In genomic region chrX:5514346-5514745, ce11 we compare ENCODE assay signal across 5 worm cellular contexts.
TF ChIP-seq lines count a peak whose summit lies in the region.

No protein-coding gene starts in this region.

TF ChIP-seq in whole organism, L1 larva, 84 proteins besides CTCF, POLR2A, EP300 and RAD21:
- TF ChIP-seq skn-1 (tag; optimal IDR thresholded peaks at IDR 0.05; lab: Kevin White, UChicago), result peak; percentile 7
- TF ChIP-seq mep-1 (tag; optimal IDR thresholded peaks at IDR 0.05; lab: Kevin White, UChicago), result peak; percentile 8
- TF ChIP-seq ets-5 (GFP tag; IDR thresholded peaks at IDR 0.05; lab: Robert Waterston, UW), result no peak
TF ChIP-seq in whole organism, L1 larva: peak in this region for 2.

TF ChIP-seq in whole organism, L3 larva, 47 proteins besides CTCF, POLR2A, EP300 and RAD21:
- TF ChIP-seq pha-4 (tag; optimal IDR thresholded peaks at IDR 0.05; lab: Kevin White, UChicago) (peak; percentile 70), nhr-77 (tag; optimal IDR thresholded peaks at IDR 0.05; lab: Kevin White, UChicago) (no peak)

TF ChIP-seq in whole organism, L4 larva, 104 proteins besides CTCF, POLR2A, EP300 and RAD21:
- no peak for TF ChIP-seq ztf-7 (tag; optimal IDR thresholded peaks at IDR 0.05; lab: Kevin White, UChicago)
- TF ChIP-seq nhr-6 (tag; optimal IDR thresholded peaks at IDR 0.05; lab: Kevin White, UChicago), result peak; percentile 14
- no peak for TF ChIP-seq ceh-62 (tag; optimal IDR thresholded peaks at IDR 0.05; lab: Kevin White, UChicago)
- no peak for TF ChIP-seq pha-4 (GFP tag; IDR thresholded peaks at IDR 0.05; lab: Robert Waterston, UW)
- no peak for TF ChIP-seq pha-4 (tag; optimal IDR thresholded peaks at IDR 0.05; lab: Kevin White, UChicago)
- no peak for TF ChIP-seq skn-1 (tag; optimal IDR thresholded peaks at IDR 0.05; lab: Kevin White, UChicago)
- TF ChIP-seq mep-1 (tag; optimal IDR thresholded peaks at IDR 0.05; lab: Kevin White, UChicago), result no peak
- no peak for TF ChIP-seq tag-97 (GFP tag; IDR thresholded peaks at IDR 0.05; lab: Robert Waterston, UW)
- no peak for TF ChIP-seq zag-1 (tag; optimal IDR thresholded peaks at IDR 0.05; lab: Kevin White, UChicago)
- TF ChIP-seq nhr-237 (tag; optimal IDR thresholded peaks at IDR 0.05; lab: Kevin White, UChicago), result no peak
- TF ChIP-seq D1046.2 (GFP tag; IDR thresholded peaks at IDR 0.05; lab: Robert Waterston, UW), result no peak
- no peak for TF ChIP-seq T26A8.4 (GFP tag; IDR thresholded peaks at IDR 0.05; lab: Robert Waterston, UW)
- peak; percentile 16 for TF ChIP-seq dve-1 (tag; optimal IDR thresholded peaks at IDR 0.05; lab: Kevin White, UChicago; ENCODE audit: insufficient read depth)
- TF ChIP-seq mxl-2 (GFP tag; conservative IDR thresholded peaks at IDR 0.05; lab: Robert Waterston, UW), result no peak
- TF ChIP-seq arid-1 (GFP tag; conservative IDR thresholded peaks at IDR 0.05; lab: Robert Waterston, UW), result no peak
- no peak for TF ChIP-seq zip-11 (GFP tag; IDR thresholded peaks at IDR 0.05; lab: Robert Waterston, UW)
- no peak for TF ChIP-seq hif-1 (tag; optimal IDR thresholded peaks at IDR 0.05; lab: Kevin White, UChicago)

TF ChIP-seq in whole organism, mixed stage, embryonic, 35 proteins besides CTCF, POLR2A, EP300 and RAD21:
- TF ChIP-seq mep-1 (tag; optimal IDR thresholded peaks at IDR 0.05; lab: Kevin White, UChicago), result no peak
- TF ChIP-seq ces-1 (GFP tag; optimal IDR thresholded peaks at IDR 0.05; lab: Kevin White, UChicago), result peak; percentile 31
- no peak for TF ChIP-seq pha-4 (tag; optimal IDR thresholded peaks at IDR 0.05; lab: Kevin White, UChicago)
- no peak for TF ChIP-seq hlh-1 (tag; optimal IDR thresholded peaks at IDR 0.05; lab: Kevin White, UChicago)
- no peak for TF ChIP-seq ceh-39 (tag; optimal IDR thresholded peaks at IDR 0.05; lab: Kevin White, UChicago)

TF ChIP-seq in whole organism, young adult, 124 proteins besides CTCF, POLR2A, EP300 and RAD21:
- no peak for TF ChIP-seq lsl-1 (GFP tag; optimal IDR thresholded peaks at IDR 0.05; lab: Kevin White, UChicago)
- TF ChIP-seq cebp-1 (GFP tag; IDR thresholded peaks at IDR 0.05; lab: Robert Waterston, UW), result peak; percentile 32; the same call in 1 of the 2 replicates
- TF ChIP-seq cebp-1 (tag; optimal IDR thresholded peaks at IDR 0.05; lab: Kevin White, UChicago), result peak; percentile 72
- no peak for TF ChIP-seq athp-1 (tag; optimal IDR thresholded peaks at IDR 0.05; lab: Kevin White, UChicago)
